Worm (Caenorhabditis elegans): ENCODE data around the gene ttc-39B.

The ttc-39B gene

ce11 chrII:6333887-6334286 lies at the start of gene ttc-39B:
TSS of gene ttc-39B (minus strand) at chrII:6333987.
- no peak for TF ChIP-seq unc-62 (GFP tag; optimal IDR thresholded peaks at IDR 0.05)

ce11 chrII:6383183-6383695 lies 49.5 kb upstream of the ttc-39B start, which contains the start of gene F58F12.1:
TSS of gene F58F12.1 (plus strand) at chrII:6383645.
- no peak for TF ChIP-seq unc-62 (GFP tag; optimal IDR thresholded peaks at IDR 0.05)

- no peak for TF ChIP-seq unc-62 (GFP tag; optimal IDR thresholded peaks at IDR 0.05)
These were observed 47.1 kb upstream of the ttc-39B start, which contains the start of gene F58F12.12 for ce11 chrII:6380866-6381265. TSS of gene F58F12.12 (plus strand) at chrII:6381166.

ce11 chrII:6379038-6379563 lies 45.3 kb upstream of the ttc-39B start:
- no peak for TF ChIP-seq unc-62 (GFP tag; optimal IDR thresholded peaks at IDR 0.05)

ce11 chrII:6377381-6377948 lies 43.7 kb upstream of the ttc-39B start:
- no peak for TF ChIP-seq unc-62 (GFP tag; optimal IDR thresholded peaks at IDR 0.05)

ce11 chrII:6376693-6377092 lies 42.9 kb upstream of the ttc-39B start:
- TF ChIP-seq unc-62 (GFP tag; optimal IDR thresholded peaks at IDR 0.05), result no peak

ce11 chrII:6374646-6375045 lies 40.9 kb upstream of the ttc-39B start:
- no peak for TF ChIP-seq unc-62 (GFP tag; optimal IDR thresholded peaks at IDR 0.05)

- no peak for TF ChIP-seq unc-62 (GFP tag; optimal IDR thresholded peaks at IDR 0.05)
These were observed 39.6 kb upstream of the ttc-39B start for ce11 chrII:6373361-6373760.

- no peak for TF ChIP-seq unc-62 (GFP tag; optimal IDR thresholded peaks at IDR 0.05)
These were observed 37.2 kb upstream of the ttc-39B start, which contains the start of gene lin-23 for ce11 chrII:6371003-6371402. TSS of gene lin-23 (plus strand) at chrII:6371303.

- no peak for TF ChIP-seq unc-62 (GFP tag; optimal IDR thresholded peaks at IDR 0.05)
These were observed 36.3 kb upstream of the ttc-39B start for ce11 chrII:6370110-6370509.

- TF ChIP-seq unc-62 (GFP tag; optimal IDR thresholded peaks at IDR 0.05), result no peak
These were observed 32.9 kb upstream of the ttc-39B start, which contains the start of gene ctsa-4.1 for ce11 chrII:6366696-6367095. TSS of gene ctsa-4.1 (plus strand) at chrII:6366996.

- TF ChIP-seq unc-62 (GFP tag; optimal IDR thresholded peaks at IDR 0.05), result no peak
These were observed 31.5 kb upstream of the ttc-39B start, which contains the start of the genes ani-2 and clec-88 for ce11 chrII:6365237-6365815. TSS of gene ani-2 (minus strand) at chrII:6365367. TSS of gene clec-88 (plus strand) at chrII:6365722.

- no peak for TF ChIP-seq unc-62 (GFP tag; optimal IDR thresholded peaks at IDR 0.05)
These were observed 27.0 kb upstream of the ttc-39B start, which contains the start of gene K10B2.4 for ce11 chrII:6360822-6361221. TSS of gene K10B2.4 (minus strand) at chrII:6360959.

- TF ChIP-seq unc-62 (GFP tag; optimal IDR thresholded peaks at IDR 0.05), result no peak
These were observed 25.1 kb upstream of the ttc-39B start, which contains the start of gene C32D5.12 for ce11 chrII:6358905-6359304. TSS of gene C32D5.12 (minus strand) at chrII:6359005.

ce11 chrII:6358232-6358631 lies 24.4 kb upstream of the ttc-39B start:
- no peak for TF ChIP-seq unc-62 (GFP tag; optimal IDR thresholded peaks at IDR 0.05)

Measured in whole organism, dauer.